Worm (Caenorhabditis elegans): ENCODE measurements around the gene npr-25.

Gene npr-25

ce11 chrV:11389776-11390175 is 37.0 kb upstream of the npr-25 start, which contains the start of gene col-155:
Gene col-155 (minus strand): TSS chrV:11389876.
- TF ChIP-seq mab-5 (tag; optimal IDR thresholded peaks at IDR 0.05) (no peak), ztf-1 (GFP tag; conservative IDR thresholded peaks at IDR 0.05) (no peak), nhr-129 (tag; optimal IDR thresholded peaks at IDR 0.05) (no peak), unc-62 (GFP tag; optimal IDR thresholded peaks at IDR 0.05) (no peak), peb-1 (tag; optimal IDR thresholded peaks at IDR 0.05) (no peak), elt-3 (tag; optimal IDR thresholded peaks at IDR 0.05) (no peak), dmd-4 (tag; optimal IDR thresholded peaks at IDR 0.05) (no peak), unc-55 (GFP tag; optimal IDR thresholded peaks at IDR 0.05) (no peak), nhr-23 (tag; optimal IDR thresholded peaks at IDR 0.05) (no peak), snpc-4 (tag; optimal IDR thresholded peaks at IDR 0.05) (no peak), ama-1 (optimal IDR thresholded peaks at IDR 0.05) (no peak), ztf-4 (tag; optimal IDR thresholded peaks at IDR 0.05) (no peak), aly-2 (tag; optimal IDR thresholded peaks at IDR 0.05) (no peak), Y55F3AM.14 (GFP tag; optimal IDR thresholded peaks at IDR 0.05) (no peak), unc-39 (tag; optimal IDR thresholded peaks at IDR 0.05) (no peak), nhr-237 (tag; optimal IDR thresholded peaks at IDR 0.05) (no peak)

DNA sequence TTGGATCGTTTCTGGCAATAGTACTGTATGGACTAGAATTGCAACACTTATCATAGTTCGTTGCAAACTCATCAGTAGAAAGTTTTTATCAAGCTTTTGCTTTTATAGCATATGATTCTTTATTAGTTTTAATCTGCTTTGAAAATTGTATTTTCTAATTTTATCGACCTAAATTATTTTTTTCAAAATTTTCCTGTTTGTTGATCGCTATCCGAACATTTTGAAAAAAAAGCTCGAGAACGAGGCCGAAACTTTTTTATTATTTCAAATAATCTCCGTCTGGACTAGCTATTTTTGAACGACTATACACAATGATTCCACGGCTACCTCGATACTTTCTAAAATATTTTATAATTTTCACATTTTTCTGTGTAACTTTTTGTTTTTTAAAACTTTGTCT is 33.6 kb upstream of the npr-25 start, which contains the start of gene F55C10.4:
TSS of gene F55C10.4 (plus strand) at position 301 of the 400 bp plus-strand sequence.
- TF ChIP-seq ama-1 (optimal IDR thresholded peaks at IDR 0.05) (no peak), nhr-6 (tag; optimal IDR thresholded peaks at IDR 0.05) (no peak)

DNA sequence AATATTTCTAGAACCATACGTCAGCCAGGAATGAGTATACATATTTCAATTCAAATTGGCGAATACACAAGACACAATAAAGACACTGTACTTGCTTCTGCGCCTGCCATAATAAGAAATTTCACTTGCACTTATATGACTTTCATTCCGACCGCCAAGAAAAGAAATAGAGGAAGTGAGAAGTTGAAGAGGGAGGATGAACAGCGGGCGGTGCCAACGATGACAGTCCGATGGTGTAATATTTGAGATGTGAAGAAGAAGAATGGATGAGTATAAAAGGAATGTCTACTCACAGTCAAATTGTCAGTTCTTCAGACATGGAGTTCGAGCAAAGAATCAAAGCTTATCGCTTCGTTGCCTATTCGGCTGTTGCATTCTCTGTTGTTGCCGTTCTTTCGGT is 32.3 kb upstream of the npr-25 start, which contains the start of gene col-154:
TSS of gene col-154 (plus strand) at position 301 of the 400 bp plus-strand sequence.
- TF ChIP-seq zag-1 (tag; optimal IDR thresholded peaks at IDR 0.05) (no peak), fos-1 (tag; optimal IDR thresholded peaks at IDR 0.05) (no peak), egl-27 (tag; optimal IDR thresholded peaks at IDR 0.05) (no peak), sma-9 (GFP tag; optimal IDR thresholded peaks at IDR 0.05) (no peak), sma-9 (tag; optimal IDR thresholded peaks at IDR 0.05) (no peak)

- TF ChIP-seq sma-3 (GFP tag; optimal IDR thresholded peaks at IDR 0.05), result no peak
- no peak for TF ChIP-seq nhr-77 (tag; optimal IDR thresholded peaks at IDR 0.05)
- TF ChIP-seq fos-1 (tag; optimal IDR thresholded peaks at IDR 0.05), result no peak
- no peak for TF ChIP-seq snpc-4 (tag; optimal IDR thresholded peaks at IDR 0.05)
- TF ChIP-seq mbf-1 (tag; optimal IDR thresholded peaks at IDR 0.05), result no peak
- no peak for TF ChIP-seq skn-1 (tag; optimal IDR thresholded peaks at IDR 0.05)
- TF ChIP-seq ztf-4 (tag; optimal IDR thresholded peaks at IDR 0.05), result no peak
- TF ChIP-seq nhr-21 (tag; optimal IDR thresholded peaks at IDR 0.05), result no peak
- TF ChIP-seq unc-39 (tag; optimal IDR thresholded peaks at IDR 0.05), result no peak
- TF ChIP-seq crh-2 (tag; optimal IDR thresholded peaks at IDR 0.05), result no peak
- TF ChIP-seq gmeb-1 (tag; optimal IDR thresholded peaks at IDR 0.05), result no peak
- TF ChIP-seq unc-62 (GFP tag; optimal IDR thresholded peaks at IDR 0.05), result no peak
- TF ChIP-seq aly-2 (tag; optimal IDR thresholded peaks at IDR 0.05), result no peak
- no peak for TF ChIP-seq lsy-2 (tag; optimal IDR thresholded peaks at IDR 0.05)
- TF ChIP-seq nhr-12 (tag; optimal IDR thresholded peaks at IDR 0.05), result no peak
- no peak for TF ChIP-seq ztf-11 (tag; optimal IDR thresholded peaks at IDR 0.05)
- no peak for TF ChIP-seq Y55F3AM.14 (GFP tag; optimal IDR thresholded peaks at IDR 0.05)
- no peak for TF ChIP-seq nhr-10 (tag; optimal IDR thresholded peaks at IDR 0.05)
- TF ChIP-seq nhr-11 (tag; optimal IDR thresholded peaks at IDR 0.05), result no peak
Measured at ce11 chrV:11383032-11383431, 30.2 kb upstream of the npr-25 start, which contains the start of gene F55C10.5. Gene F55C10.5 (plus strand): TSS chrV:11383105.

DNA sequence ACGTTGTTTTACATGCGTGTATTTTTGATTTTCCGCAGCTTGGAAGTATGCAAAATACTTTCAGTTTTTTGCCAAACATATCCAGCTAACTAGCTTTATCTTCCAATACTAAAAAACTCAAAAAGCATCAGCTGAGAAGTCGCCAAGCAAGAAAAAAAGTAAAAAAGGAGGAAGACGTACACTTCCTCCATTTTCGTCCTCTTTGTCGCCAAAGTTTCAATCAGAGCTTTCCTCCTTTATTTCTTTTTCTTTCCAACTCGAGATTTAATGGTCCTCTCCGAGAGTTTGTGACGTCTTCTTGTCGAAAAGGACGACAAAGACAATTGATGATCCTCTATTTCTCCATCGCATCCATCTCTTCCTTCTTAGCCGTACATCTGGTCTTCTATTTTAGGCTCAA is 27.8 kb upstream of the npr-25 start:
- peak; percentile 16 for TF ChIP-seq sma-9 (GFP tag; optimal IDR thresholded peaks at IDR 0.05)
- TF ChIP-seq sma-9 (tag; optimal IDR thresholded peaks at IDR 0.05), result no peak
- no peak for TF ChIP-seq elt-3 (tag; optimal IDR thresholded peaks at IDR 0.05)

- TF ChIP-seq nhr-21 (tag; optimal IDR thresholded peaks at IDR 0.05), result no peak
- no peak for TF ChIP-seq ZK546.5 (tag; optimal IDR thresholded peaks at IDR 0.05)
- no peak for TF ChIP-seq unc-62 (GFP tag; optimal IDR thresholded peaks at IDR 0.05)
- TF ChIP-seq R02D3.7 (tag; optimal IDR thresholded peaks at IDR 0.05), result no peak
- no peak for TF ChIP-seq ztf-1 (GFP tag; conservative IDR thresholded peaks at IDR 0.05)
- TF ChIP-seq lin-39 (tag; optimal IDR thresholded peaks at IDR 0.05), result no peak
- TF ChIP-seq nhr-23 (tag; optimal IDR thresholded peaks at IDR 0.05), result no peak
- TF ChIP-seq zag-1 (tag; optimal IDR thresholded peaks at IDR 0.05), result no peak
Measured at ce11 chrV:11379341-11379740, 26.5 kb upstream of the npr-25 start.

All from whole organism, L2 larva.